Fruit fly (Drosophila melanogaster) whole organism, embryonic: ENCODE results near the gene CG4854.

Experiments used
- Antp ChIP-seq: fragments of 200-800 bp; sonication (Bioruptor generic); optimal IDR thresholded peaks from 3 replicates; lab custom pipeline; 2016; ENCODE audit warnings: missing biosample characterization, missing genetic modification characterization
- CG10654 ChIP-seq: fragments of 200-800 bp; sonication (Bioruptor generic); optimal IDR thresholded peaks from 2 replicates; lab custom pipeline; 2016; ENCODE audit warnings: missing biosample characterization, missing genetic modification characterization
- CG11504 ChIP-seq: fragments of 200-800 bp; sonication (Bioruptor generic); optimal IDR thresholded peaks from 3 replicates; lab custom pipeline; 2019; ENCODE audit warnings: missing biosample characterization, mild to moderate bottlenecking, missing genetic modification characterization, moderate library complexity
- CG12071 ChIP-seq: fragments of 200-800 bp; sonication (Bioruptor generic); optimal IDR thresholded peaks from 3 replicates; lab custom pipeline; 2018; ENCODE audit warnings: missing biosample characterization, mild to moderate bottlenecking, missing genetic modification characterization
- CG1233 ChIP-seq: fragments of 200-800 bp; sonication (Bioruptor generic); optimal IDR thresholded peaks from 4 replicates; lab custom pipeline; 2018; ENCODE audit warnings: missing biosample characterization, mild to moderate bottlenecking, missing genetic modification characterization
- CG12391 ChIP-seq: fragments of 200-800 bp; sonication (Bioruptor generic); optimal IDR thresholded peaks from 3 replicates; lab custom pipeline; 2018; ENCODE audit warnings: missing biosample characterization, mild to moderate bottlenecking, missing genetic modification characterization, moderate library complexity
- CG13775 ChIP-seq: fragments of 200-800 bp; sonication (Bioruptor generic); optimal IDR thresholded peaks from 3 replicates; lab custom pipeline; 2017; ENCODE audit warnings: missing biosample characterization, mild to moderate bottlenecking, missing genetic modification characterization
- CG1529 ChIP-seq: fragments of 200-800 bp; sonication (Bioruptor generic); optimal IDR thresholded peaks from 3 replicates; lab custom pipeline; 2018; ENCODE audit warnings: missing biosample characterization, missing genetic modification characterization
- CG17361 ChIP-seq: fragments of 200-800 bp; sonication (Bioruptor generic); IDR thresholded peaks from 3 replicates; pipeline ENCODE4 v1.3.6; 2022; ENCODE audit warnings: missing biosample characterization, missing genetic modification characterization
- CG2678 ChIP-seq: fragments of 200-800 bp; sonication (Bioruptor generic); optimal IDR thresholded peaks from 3 replicates; lab custom pipeline; 2019; ENCODE audit warnings: missing biosample characterization, mild to moderate bottlenecking, missing genetic modification characterization, moderate library complexity
- CG2712 ChIP-seq: fragments of 200-800 bp; optimal IDR thresholded peaks from 3 replicates; lab custom pipeline; 2019; ENCODE audit warnings: missing biosample characterization, mild to moderate bottlenecking, missing genetic modification characterization, moderate library complexity
- CG43689 ChIP-seq: fragments of 200-800 bp; sonication (Bioruptor generic); IDR thresholded peaks from 2 replicates; pipeline ENCODE4 v1.3.6; 2022; ENCODE audit warnings: missing biosample characterization, missing genetic modification characterization
- CG6813 ChIP-seq: fragments of 200-800 bp; sonication (Bioruptor generic); optimal IDR thresholded peaks from 2 replicates; lab custom pipeline; 2017; ENCODE audit warnings: missing biosample characterization, missing genetic modification characterization, mild to moderate bottlenecking, moderate library complexity, missing genetic modification reagents
- CG7271 ChIP-seq: fragments of 200-800 bp; sonication (Bioruptor generic); optimal IDR thresholded peaks from 2 replicates; lab custom pipeline; 2018; ENCODE audit warnings: missing biosample characterization, mild to moderate bottlenecking, missing genetic modification characterization, moderate library complexity
- CG7786 ChIP-seq: fragments of 200-800 bp; sonication (Bioruptor generic); optimal IDR thresholded peaks from 2 replicates; lab custom pipeline; 2016; ENCODE audit warnings: missing biosample characterization, missing genetic modification characterization
- CG8281 ChIP-seq: fragments of 200-800 bp; sonication (Bioruptor generic); optimal IDR thresholded peaks from 2 replicates; lab custom pipeline; 2018; ENCODE audit warnings: missing biosample characterization, mild to moderate bottlenecking, missing genetic modification characterization, moderate library complexity
- CG8478 ChIP-seq: fragments of >200 bp; optimal IDR thresholded peaks from 2 replicates; lab custom pipeline; 2018
- Deaf1 ChIP-seq: fragments of 200-800 bp; optimal IDR thresholded peaks from 3 replicates; lab custom pipeline; 2019; ENCODE audit warnings: missing biosample characterization, mild to moderate bottlenecking, missing genetic modification characterization, moderate library complexity
- Dek ChIP-seq: fragments of 200-800 bp; sonication (Bioruptor generic); optimal IDR thresholded peaks from 3 replicates; lab custom pipeline; 2019; ENCODE audit warnings: missing biosample characterization, mild to moderate bottlenecking, missing genetic modification characterization, moderate library complexity
- E2f2 ChIP-seq: fragments of 200-800 bp; sonication (Bioruptor generic); IDR thresholded peaks from 2 replicates; pipeline ENCODE4 v1.3.6; 2022; ENCODE audit warnings: missing biosample characterization, missing genetic modification characterization
- Elba2 ChIP-seq: fragments of 200-800 bp; sonication (Bioruptor generic); optimal IDR thresholded peaks from 3 replicates; lab custom pipeline; 2016; ENCODE audit warnings: missing biosample characterization, missing genetic modification characterization
- Ets65A ChIP-seq: fragments of 200-800 bp; sonication (Bioruptor generic); peaks from one replicate; lab custom pipeline; 2016; ENCODE audit warnings: missing biosample characterization, missing genetic modification characterization
- H15 ChIP-seq: fragments of 200-800 bp; sonication (Bioruptor generic); IDR thresholded peaks from 3 replicates; pipeline ENCODE4 v1.3.6; 2022; ENCODE audit warnings: missing biosample characterization, missing genetic modification characterization
- HHEX ChIP-seq: fragments of 200-800 bp; sonication (Bioruptor generic); optimal IDR thresholded peaks from 3 replicates; lab custom pipeline; 2017; ENCODE audit warnings: missing biosample characterization, mild to moderate bottlenecking, missing genetic modification characterization, missing genetic modification reagents
- Kr ChIP-seq: fragments of 200-800 bp; sonication (Bioruptor generic); optimal IDR thresholded peaks from 2 replicates; lab custom pipeline; 2017; ENCODE audit warnings: missing biosample characterization, mild to moderate bottlenecking, missing genetic modification characterization
- Pdp1 ChIP-seq, 2 experiments: fragments of 200-800 bp; sonication (Bioruptor generic); optimal IDR thresholded peaks; 3 replicates each; lab custom pipeline; 2016; ENCODE audit warnings: missing biosample characterization in 2 of 2, missing genetic modification characterization in 2 of 2, mild to moderate bottlenecking in 1 of 2, moderate library complexity in 1 of 2
- Rx ChIP-seq: fragments of 200-800 bp; sonication (Bioruptor generic); IDR thresholded peaks from 2 replicates; pipeline ENCODE4 v1.3.6; 2022; ENCODE audit warnings: missing biosample characterization, missing genetic modification characterization
- Scr ChIP-seq: fragments of 200-800 bp; sonication (Bioruptor generic); IDR thresholded peaks from 2 replicates; pipeline ENCODE4 v1.3.6; 2022; ENCODE audit warnings: missing biosample characterization, missing genetic modification characterization; ENCODE audit not compliant: partially characterized antibody
- Sry-δ ChIP-seq: fragments of 200-800 bp; sonication (Bioruptor generic); optimal IDR thresholded peaks from 2 replicates; lab custom pipeline; 2016; ENCODE audit warnings: missing biosample characterization, missing genetic modification characterization
- Taf1 ChIP-seq: fragments of 200-800 bp; sonication (Bioruptor generic); IDR thresholded peaks from 2 replicates; pipeline ENCODE4 v1.3.6; 2022; ENCODE audit warnings: missing biosample characterization, missing genetic modification characterization
- bab2 ChIP-seq: fragments of 200-800 bp; sonication (Bioruptor generic); optimal IDR thresholded peaks from 2 replicates; lab custom pipeline; 2016; ENCODE audit warnings: missing biosample characterization, missing genetic modification characterization
- crp ChIP-seq, 2 experiments: fragments of 200-800 bp; sonication (Bioruptor generic); optimal IDR thresholded peaks; 2 replicates in 1 of 2; 3 replicates in 1 of 2; lab custom pipeline; 2017; ENCODE audit warnings: missing biosample characterization in 2 of 2, missing genetic modification characterization in 2 of 2, mild to moderate bottlenecking in 1 of 2, moderate library complexity in 1 of 2
- da ChIP-seq: fragments of 200-800 bp; sonication (Bioruptor generic); optimal IDR thresholded peaks from 2 replicates; lab custom pipeline; 2016; ENCODE audit warnings: missing biosample characterization, missing genetic modification characterization
- dan ChIP-seq: fragments of 200-800 bp; sonication (Bioruptor generic); IDR thresholded peaks from 2 replicates; pipeline ENCODE4 v1.3.6; 2022; ENCODE audit warnings: missing biosample characterization, missing genetic modification characterization
- dpn ChIP-seq, 2 experiments: fragments of 200-800 bp; sonication (Bioruptor generic); optimal IDR thresholded peaks; 3 replicates each; lab custom pipeline; 2016; ENCODE audit warnings: missing biosample characterization in 2 of 2, missing genetic modification characterization in 2 of 2
- fd96Cb ChIP-seq: fragments of 200-800 bp; sonication (Bioruptor generic); optimal IDR thresholded peaks from 2 replicates; lab custom pipeline; 2018; ENCODE audit warnings: missing biosample characterization, mild to moderate bottlenecking, missing genetic modification characterization, moderate library complexity
- gro ChIP-seq: fragments of 200-800 bp; sonication (Bioruptor generic); optimal IDR thresholded peaks from 2 replicates; lab custom pipeline; 2016; ENCODE audit warnings: missing biosample characterization, missing genetic modification characterization
- her ChIP-seq: fragments of 200-800 bp; sonication (Bioruptor generic); optimal IDR thresholded peaks from 2 replicates; lab custom pipeline; 2016; ENCODE audit warnings: missing biosample characterization, missing genetic modification characterization
- ind ChIP-seq: fragments of 200-800 bp; sonication (Bioruptor generic); optimal IDR thresholded peaks from 3 replicates; lab custom pipeline; 2016; ENCODE audit warnings: missing biosample characterization, missing genetic modification characterization
- luna ChIP-seq: fragments of 200-800 bp; sonication (Bioruptor generic); optimal IDR thresholded peaks from 2 replicates; lab custom pipeline; 2016; ENCODE audit warnings: missing biosample characterization, missing genetic modification characterization
- maf-S ChIP-seq: fragments of 200-800 bp; sonication (Bioruptor generic); optimal IDR thresholded peaks from 2 replicates; lab custom pipeline; 2016; ENCODE audit warnings: missing biosample characterization, missing genetic modification characterization
- nmo ChIP-seq: fragments of 200-800 bp; sonication (Bioruptor generic); optimal IDR thresholded peaks from 2 replicates; lab custom pipeline; 2018; ENCODE audit warnings: missing biosample characterization, mild to moderate bottlenecking, missing genetic modification characterization, moderate library complexity
- p53 ChIP-seq: fragments of 200-800 bp; sonication (Bioruptor generic); optimal IDR thresholded peaks from 2 replicates; lab custom pipeline; 2016; ENCODE audit warnings: missing biosample characterization, missing genetic modification characterization
- phol ChIP-seq: fragments of 200-800 bp; sonication (Bioruptor generic); optimal IDR thresholded peaks from 3 replicates; lab custom pipeline; 2018; ENCODE audit warnings: missing biosample characterization, mild to moderate bottlenecking, missing genetic modification characterization, moderate library complexity
- pzg ChIP-seq: fragments of 200-800 bp; sonication (Bioruptor generic); optimal IDR thresholded peaks from 3 replicates; lab custom pipeline; 2018; ENCODE audit warnings: missing biosample characterization, mild to moderate bottlenecking, missing genetic modification characterization, moderate library complexity
- sd ChIP-seq: fragments of 200-800 bp; sonication (Bioruptor generic); optimal IDR thresholded peaks from 3 replicates; lab custom pipeline; 2018; ENCODE audit warnings: missing biosample characterization, mild to moderate bottlenecking, missing genetic modification characterization, moderate library complexity
- shn ChIP-seq: fragments of 200-800 bp; sonication (Bioruptor generic); optimal IDR thresholded peaks from 3 replicates; lab custom pipeline; 2016; ENCODE audit warnings: missing biosample characterization, missing genetic modification characterization
- slp2 ChIP-seq: fragments of 200-800 bp; sonication (Bioruptor generic); optimal IDR thresholded peaks from 2 replicates; lab custom pipeline; 2016; ENCODE audit warnings: missing biosample characterization, missing genetic modification characterization
- tgo ChIP-seq: fragments of 200-800 bp; sonication (Bioruptor generic); IDR thresholded peaks from 3 replicates; pipeline ENCODE4 v1.3.6; 2022; ENCODE audit warnings: missing biosample characterization, missing genetic modification characterization
- toy ChIP-seq: fragments of 200-800 bp; sonication (Bioruptor generic); IDR thresholded peaks from 2 replicates; pipeline ENCODE4 v1.3.6; 2022; ENCODE audit warnings: missing biosample characterization, missing genetic modification characterization
- twi ChIP-seq: fragments of 200-800 bp; optimal IDR thresholded peaks from 2 replicates; lab custom pipeline; 2019; ENCODE audit warnings: missing biosample characterization, mild to moderate bottlenecking, missing genetic modification characterization, moderate library complexity
- wek ChIP-seq: fragments of 200-800 bp; sonication (Bioruptor generic); optimal IDR thresholded peaks from 3 replicates; lab custom pipeline; 2018; ENCODE audit warnings: missing biosample characterization, mild to moderate bottlenecking, missing genetic modification characterization, moderate library complexity
- zf30C ChIP-seq: fragments of 200-800 bp; sonication (Bioruptor generic); optimal IDR thresholded peaks from 3 replicates; lab custom pipeline; 2018; ENCODE audit warnings: missing biosample characterization, mild to moderate bottlenecking, missing genetic modification characterization

Gene CG4854

DNA sequence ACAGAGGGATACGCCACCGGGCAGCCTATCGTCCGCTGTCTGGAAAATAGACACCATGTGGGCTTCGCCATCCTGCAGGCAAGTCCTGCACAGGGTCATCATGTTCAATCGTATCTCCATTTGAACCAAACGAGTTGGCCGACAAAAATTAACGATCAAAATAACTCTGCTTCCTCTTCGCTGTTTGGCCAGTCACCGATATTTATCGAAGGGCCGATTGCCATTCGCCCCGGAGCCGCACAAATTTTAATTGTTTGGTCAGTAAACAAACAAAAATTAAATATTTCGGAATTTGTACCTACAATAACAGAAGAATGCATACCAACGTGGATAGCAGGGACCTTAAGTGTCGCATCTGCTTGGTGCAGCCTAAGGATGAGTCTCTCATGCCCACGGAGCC, at the start of gene CG4854, which contains the start of gene CG4424 (continued):
- TF ChIP-seq twi (tag; lab: Kevin White, UChicago) (no peak), da (GFP tag; lab: Kevin White, UChicago) (no peak), CG7786 (GFP tag; lab: Kevin White, UChicago) (no peak), crp (GFP tag; optimal IDR thresholded peaks at IDR 0.05; lab: Kevin White, UChicago) (no peak), Rx (GFP tag; lab: Robert Waterston, UW) (no peak), shn (GFP tag; lab: Kevin White, UChicago) (no peak), tgo (GFP tag; lab: Robert Waterston, UW) (no peak), fd96Cb (tag; lab: Kevin White, UChicago) (no peak), Antp (GFP tag; lab: Kevin White, UChicago) (no peak), her (GFP tag; lab: Kevin White, UChicago) (no peak), sd (tag; lab: Kevin White, UChicago) (peak; percentile 74), maf-S (GFP tag; lab: Kevin White, UChicago) (no peak), p53 (GFP tag; lab: Kevin White, UChicago) (no peak), CG6813 (GFP tag; lab: Kevin White, UChicago) (no peak), ind (GFP tag; lab: Kevin White, UChicago) (no peak), HHEX (GFP tag; lab: Kevin White, UChicago) (no peak), CG2678 (tag; lab: Kevin White, UChicago) (no peak), Scr (GFP tag; lab: Robert Waterston, UW) (peak; percentile 34; the same call in 1 of the 2 replicates), pzg (GFP tag; lab: Kevin White, UChicago) (peak; percentile 52), dpn (GFP tag; optimal IDR thresholded peaks at IDR 0.05; lab: Kevin White, UChicago) (no peak), CG11504 (no peak), dan (no peak), nmo (no peak), CG8281 (tag; lab: Kevin White, UChicago) (no peak), CG12071 (GFP tag; lab: Kevin White, UChicago) (no peak), wek (GFP tag; lab: Kevin White, UChicago) (peak; percentile 40), CG1529 (GFP tag; lab: Kevin White, UChicago) (no peak), CG12391 (tag; lab: Kevin White, UChicago) (no peak), Taf1 (no peak), CG43689 (GFP tag; lab: Robert Waterston, UW) (no peak), CG10654 (GFP tag; lab: Kevin White, UChicago) (no peak), gro (GFP tag; lab: Kevin White, UChicago) (no peak), CG1233 (no peak), H15 (GFP tag; lab: Robert Waterston, UW) (no peak), CG13775 (GFP tag; lab: Kevin White, UChicago) (no peak), Ets65A (GFP tag; lab: Kevin White, UChicago) (no peak), luna (GFP tag; lab: Kevin White, UChicago) (no peak), Kr (GFP tag; lab: Kevin White, UChicago) (no peak), bab2 (GFP tag; lab: Kevin White, UChicago) (no peak), Sry-δ (GFP tag; lab: Kevin White, UChicago) (peak; percentile 29), E2f2 (GFP tag; lab: Robert Waterston, UW) (peak; percentile 58), CG17361 (GFP tag; lab: Robert Waterston, UW) (no peak), Elba2 (GFP tag; lab: Kevin White, UChicago) (no peak), CG7271 (tag; lab: Kevin White, UChicago) (no peak), CG8478 (lab: Kevin White, UChicago) (no peak), Dek (no peak), phol (tag; lab: Kevin White, UChicago) (no peak), zf30C (no peak), slp2 (no peak), Pdp1 (GFP tag; optimal IDR thresholded peaks at IDR 0.05; lab: Kevin White, UChicago) (no peak), CG2712 (no peak), toy (GFP tag; lab: Robert Waterston, UW) (no peak), Deaf1 (tag; lab: Kevin White, UChicago) (no peak)
